Worm (Caenorhabditis elegans): ENCODE results near the gene F55G11.10.

The F55G11.10 gene

ce11 chrIV:12973336-12973735 lies 24.8 kb downstream of the F55G11.10 start, which contains the start of gene F55G11.4:
Gene F55G11.4, plus strand, starts transcription at chrIV:12973624.
- TF ChIP-seq elt-2 (tag; optimal IDR thresholded peaks at IDR 0.05): peak; percentile 67
- TF ChIP-seq lin-39 (tag; optimal IDR thresholded peaks at IDR 0.05): no peak
- TF ChIP-seq pqm-1 (tag; optimal IDR thresholded peaks at IDR 0.05): peak; percentile 35

ce11 chrIV:12975981-12976380 lies 27.4 kb downstream of the F55G11.10 start, which contains the start of gene dod-17:
Gene dod-17, plus strand, starts transcription at chrIV:12976303.
- TF ChIP-seq pqm-1 (tag; optimal IDR thresholded peaks at IDR 0.05) (no peak), lsy-12 (tag; optimal IDR thresholded peaks at IDR 0.05) (no peak), elt-2 (tag; optimal IDR thresholded peaks at IDR 0.05) (peak; percentile 51), lin-39 (tag; optimal IDR thresholded peaks at IDR 0.05) (no peak)

DNA sequence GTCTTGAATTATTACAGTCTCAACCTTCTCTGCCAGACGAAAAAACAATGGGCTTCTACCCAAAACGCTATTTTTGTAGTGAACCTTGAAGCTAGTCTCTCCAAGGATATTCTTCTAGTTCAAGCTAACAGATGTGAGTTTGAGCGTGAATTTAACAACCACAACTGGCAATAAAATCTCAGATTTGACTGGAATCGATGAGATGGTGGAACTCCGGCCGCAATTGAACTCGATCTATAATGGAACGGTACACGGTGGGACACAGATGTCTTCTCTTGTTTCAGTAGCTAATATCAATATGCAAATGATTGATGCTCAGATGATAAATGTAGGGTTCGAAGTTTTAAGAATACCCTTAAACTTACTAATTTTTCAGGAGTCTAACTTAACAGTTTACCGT lies 29.1 kb downstream of the F55G11.10 start:
- TF ChIP-seq ZK546.5 (tag; optimal IDR thresholded peaks at IDR 0.05): no peak

DNA sequence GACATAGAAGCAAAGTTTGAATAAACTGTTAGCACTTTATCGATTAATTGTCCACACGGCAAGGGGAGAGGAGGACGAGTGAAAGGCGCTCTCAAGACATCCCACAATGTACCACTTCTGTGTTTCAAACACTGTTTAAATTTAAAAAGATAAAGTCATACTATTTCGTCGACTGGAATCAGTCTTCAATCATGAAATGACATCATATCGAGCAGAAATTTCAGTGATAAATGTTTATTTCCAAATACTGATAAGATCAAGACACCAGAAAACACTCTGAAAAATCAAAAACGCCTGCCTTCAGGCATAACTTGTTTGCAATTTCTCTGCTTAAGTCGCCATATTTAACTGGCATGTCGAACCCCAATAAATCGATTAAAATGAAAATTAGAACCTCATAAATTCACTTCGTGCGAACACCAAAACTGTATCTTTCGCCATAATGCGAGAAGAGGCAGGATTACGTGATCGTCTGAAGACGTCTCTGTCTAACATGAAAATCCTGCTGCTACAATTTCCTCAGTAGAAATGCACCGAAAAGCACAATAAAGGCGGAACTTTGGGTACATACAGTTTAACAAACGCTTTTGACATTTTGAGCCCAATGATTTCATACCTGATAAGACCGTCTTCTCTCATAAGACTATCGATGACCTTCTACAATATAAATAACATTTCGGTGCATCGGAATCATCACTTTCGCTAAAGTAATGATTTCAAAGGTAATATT lies 29.9 kb downstream of the F55G11.10 start, which contains the start of gene K10D11.2:
TSS of gene K10D11.2 (plus strand) at position 680 of the 730 bp plus-strand sequence.
- TF ChIP-seq jun-1 (tag; optimal IDR thresholded peaks at IDR 0.05): no peak
- TF ChIP-seq ceh-9 (tag; optimal IDR thresholded peaks at IDR 0.05): no peak
- TF ChIP-seq snpc-4 (tag; optimal IDR thresholded peaks at IDR 0.05): no peak
- no peak for TF ChIP-seq skn-1 (tag; optimal IDR thresholded peaks at IDR 0.05)
- TF ChIP-seq pqm-1 (tag; optimal IDR thresholded peaks at IDR 0.05): peak; percentile 51
- TF ChIP-seq elt-2 (tag; optimal IDR thresholded peaks at IDR 0.05): peak; percentile 82

DNA sequence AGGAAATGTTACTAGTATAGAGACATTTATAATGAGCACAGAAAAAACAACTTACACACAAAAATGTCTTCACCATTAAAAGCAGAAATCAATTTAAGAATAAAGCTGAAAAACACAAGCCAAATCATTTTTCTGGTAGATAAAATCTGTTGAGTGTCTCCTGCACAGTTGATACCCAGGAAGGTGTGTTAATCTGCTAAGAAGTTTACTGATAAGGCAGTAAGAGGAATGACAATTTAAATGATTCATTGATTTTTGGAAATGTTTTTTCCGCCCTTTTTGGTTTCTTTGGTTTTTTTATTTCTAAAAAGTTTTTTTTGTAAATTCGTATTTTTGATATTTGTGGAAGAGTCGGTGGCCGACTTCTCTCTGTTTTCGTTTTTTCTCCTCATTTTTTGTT lies 37.4 kb downstream of the F55G11.10 start, which contains the start of gene K10D11.3:
TSS of gene K10D11.3 (minus strand) at position 174 of the 400 bp plus-strand sequence.
- peak; percentile 53 for TF ChIP-seq elt-2 (tag; optimal IDR thresholded peaks at IDR 0.05)
- TF ChIP-seq nhr-12 (tag; optimal IDR thresholded peaks at IDR 0.05): no peak
- peak; percentile 37 for TF ChIP-seq pqm-1 (tag; optimal IDR thresholded peaks at IDR 0.05)

DNA sequence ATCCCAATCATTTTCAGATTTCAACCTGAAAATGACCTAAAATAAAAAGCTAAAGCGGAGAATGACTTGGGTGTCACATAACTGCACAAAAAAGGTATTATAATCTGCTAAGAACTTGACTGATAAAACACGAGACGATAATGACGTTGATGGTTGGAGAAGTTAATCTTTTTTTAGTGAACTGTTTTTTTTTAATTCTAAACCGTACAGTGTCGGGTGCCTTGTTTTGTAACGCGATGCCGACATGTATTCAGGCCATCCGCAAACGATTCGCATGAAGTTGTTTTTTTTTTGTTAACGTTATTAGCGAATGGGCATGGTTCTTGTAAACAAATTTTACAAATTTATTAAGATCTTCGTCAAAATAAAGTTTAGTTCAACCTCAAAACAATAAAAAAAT lies 40.8 kb downstream of the F55G11.10 start, which contains the start of gene K10D11.6:
TSS of gene K10D11.6 (minus strand) at position 101 of the 400 bp plus-strand sequence.
- TF ChIP-seq elt-3 (tag; optimal IDR thresholded peaks at IDR 0.05): no peak
- peak; percentile 15 for TF ChIP-seq pqm-1 (tag; optimal IDR thresholded peaks at IDR 0.05)
- TF ChIP-seq elt-2 (tag; optimal IDR thresholded peaks at IDR 0.05): peak; percentile 46

- TF ChIP-seq mml-1 (tag; optimal IDR thresholded peaks at IDR 0.05): no peak
- TF ChIP-seq zag-1 (tag; optimal IDR thresholded peaks at IDR 0.05): no peak
- no peak for TF ChIP-seq ZK546.5 (tag; optimal IDR thresholded peaks at IDR 0.05)
- no peak for TF ChIP-seq nhr-77 (tag; optimal IDR thresholded peaks at IDR 0.05)
- no peak for TF ChIP-seq hmg-11 (tag; optimal IDR thresholded peaks at IDR 0.05)
- no peak for TF ChIP-seq fkh-10 (GFP tag; optimal IDR thresholded peaks at IDR 0.05)
- no peak for TF ChIP-seq egl-27 (tag; optimal IDR thresholded peaks at IDR 0.05)
- no peak for TF ChIP-seq fkh-2 (tag; optimal IDR thresholded peaks at IDR 0.05)
- no peak for TF ChIP-seq sea-2 (GFP tag; optimal IDR thresholded peaks at IDR 0.05)
- TF ChIP-seq fos-1 (tag; optimal IDR thresholded peaks at IDR 0.05): no peak
- TF ChIP-seq nhr-237 (tag; optimal IDR thresholded peaks at IDR 0.05): no peak
- no peak for TF ChIP-seq pha-4 (tag; optimal IDR thresholded peaks at IDR 0.05)
- TF ChIP-seq ceh-9 (tag; optimal IDR thresholded peaks at IDR 0.05): no peak
- no peak for TF ChIP-seq nhr-12 (tag; optimal IDR thresholded peaks at IDR 0.05)
- TF ChIP-seq lin-15B (tag; optimal IDR thresholded peaks at IDR 0.05): no peak
- TF ChIP-seq elt-2 (tag; optimal IDR thresholded peaks at IDR 0.05): no peak
- TF ChIP-seq mdl-1 (tag; optimal IDR thresholded peaks at IDR 0.05): no peak
- TF ChIP-seq lin-39 (tag; optimal IDR thresholded peaks at IDR 0.05): no peak
- TF ChIP-seq elt-3 (tag; optimal IDR thresholded peaks at IDR 0.05): no peak
Observed at ce11 chrIV:12990638-12991037, 42.1 kb downstream of the F55G11.10 start.

ce11 chrIV:12991629-12992028 lies 43.1 kb downstream of the F55G11.10 start, which contains the start of gene K10D11.5:
Gene K10D11.5, minus strand, starts transcription at chrIV:12991843.
- TF ChIP-seq mdl-1 (tag; optimal IDR thresholded peaks at IDR 0.05) (no peak), elt-2 (tag; optimal IDR thresholded peaks at IDR 0.05) (peak; percentile 68), nhr-43 (tag; optimal IDR thresholded peaks at IDR 0.05; ENCODE audit: poor library complexity, severe bottlenecking) (no peak), nfya-1 (tag; optimal IDR thresholded peaks at IDR 0.05; ENCODE audit: insufficient read depth) (no peak), nhr-67 (tag; optimal IDR thresholded peaks at IDR 0.05) (no peak), lin-39 (tag; optimal IDR thresholded peaks at IDR 0.05) (no peak), nhr-23 (tag; optimal IDR thresholded peaks at IDR 0.05) (no peak), lsy-12 (tag; optimal IDR thresholded peaks at IDR 0.05) (no peak), nhr-12 (tag; optimal IDR thresholded peaks at IDR 0.05) (no peak), ceh-82 (tag; optimal IDR thresholded peaks at IDR 0.05) (no peak), pqm-1 (tag; optimal IDR thresholded peaks at IDR 0.05) (peak; percentile 93)

Data from whole organism, L3 larva.